Worm (Caenorhabditis elegans) whole organism, L2 larva: ENCODE results near the gene ZC404.1.

Experiments used
- C34F6.9 ChIP-seq: fragments of 150-350 bp; optimal IDR thresholded peaks from 2 replicates; lab custom pipeline; 2014; ENCODE audit warnings: missing biosample characterization, missing genetic modification characterization
- F13H6.1 ChIP-seq: sonication (generic microtip); optimal IDR thresholded peaks from 2 replicates; lab custom pipeline; 2016; ENCODE audit warnings: missing genetic modification characterization, missing compliant biosample characterization
- R02D3.7 ChIP-seq: fragments of 150-350 bp; optimal IDR thresholded peaks from 2 replicates; lab custom pipeline; 2014; ENCODE audit warnings: missing biosample characterization, missing genetic modification characterization
- Y55F3AM.14 ChIP-seq: fragments of 200-800 bp; sonication (Bioruptor generic); optimal IDR thresholded peaks from 2 replicates; lab custom pipeline; 2018; ENCODE audit warnings: mild to moderate bottlenecking, missing genetic modification characterization, missing compliant biosample characterization
- ZK546.5 ChIP-seq: sonication (generic microtip); optimal IDR thresholded peaks from 2 replicates; lab custom pipeline; 2017; ENCODE audit warnings: missing biosample characterization, missing genetic modification characterization
- alr-1 ChIP-seq: fragments of 150-350 bp; optimal IDR thresholded peaks from 2 replicates; lab custom pipeline; 2014; ENCODE audit warnings: missing biosample characterization, missing genetic modification characterization
- blmp-1 ChIP-seq: sonication (generic microtip); optimal IDR thresholded peaks from 2 replicates; lab custom pipeline; 2017; ENCODE audit warnings: missing genetic modification characterization, mild to moderate bottlenecking, missing compliant biosample characterization, antibody characterized with exemption, moderate library complexity; ENCODE audit not compliant: insufficient read depth
- ceh-16 ChIP-seq: fragments of 150-350 bp; optimal IDR thresholded peaks from 2 replicates; lab custom pipeline; 2014; ENCODE audit warnings: missing biosample characterization, missing genetic modification characterization
- crh-2 ChIP-seq: sonication (generic microtip); optimal IDR thresholded peaks from 2 replicates; lab custom pipeline; 2017; ENCODE audit warnings: missing biosample characterization, missing genetic modification characterization
- dmd-4 ChIP-seq: sonication (generic microtip); optimal IDR thresholded peaks from 2 replicates; lab custom pipeline; 2017; ENCODE audit warnings: missing biosample characterization, missing genetic modification characterization
- egl-27 ChIP-seq: sonication (generic microtip); optimal IDR thresholded peaks from 3 replicates; lab custom pipeline; 2017; ENCODE audit warnings: missing biosample characterization, missing genetic modification reagents, missing genetic modification characterization
- elt-1 ChIP-seq: fragments of 150-350 bp; optimal IDR thresholded peaks from 2 replicates; lab custom pipeline; 2014; ENCODE audit warnings: missing biosample characterization, missing genetic modification characterization
- elt-3 ChIP-seq: sonication (generic microtip); optimal IDR thresholded peaks from 2 replicates; lab custom pipeline; 2017; ENCODE audit warnings: missing biosample characterization, missing genetic modification characterization
- fos-1 ChIP-seq: fragments of 150-350 bp; optimal IDR thresholded peaks from 2 replicates; lab custom pipeline; 2014; ENCODE audit warnings: missing biosample characterization, missing genetic modification characterization
- lin-11 ChIP-seq: fragments of 150-350 bp; sonication (generic microtip); optimal IDR thresholded peaks from 2 replicates; lab custom pipeline; 2014; ENCODE audit warnings: missing biosample characterization, missing genetic modification characterization, inconsistent platforms, mixed read lengths
- lin-13 ChIP-seq: fragments of 150-350 bp; optimal IDR thresholded peaks from 2 replicates; lab custom pipeline; 2014; ENCODE audit warnings: missing biosample characterization, missing genetic modification reagents, missing genetic modification characterization
- lsy-2 ChIP-seq, 2 experiments: fragments of 150-350 bp in 1 of 2; sonication (generic microtip) in 1 of 2; optimal IDR thresholded peaks; 2 replicates each; lab custom pipeline; 2014 to 2017; ENCODE audit warnings: missing biosample characterization in 2 of 2, missing genetic modification characterization in 2 of 2
- mab-5 ChIP-seq: fragments of 150-350 bp; optimal IDR thresholded peaks from 2 replicates; lab custom pipeline; 2014; ENCODE audit warnings: missing biosample characterization, missing genetic modification characterization
- mbf-1 ChIP-seq: sonication (generic microtip); optimal IDR thresholded peaks from 2 replicates; lab custom pipeline; 2017; ENCODE audit warnings: missing biosample characterization, missing genetic modification characterization
- mdl-1 ChIP-seq, 2 experiments: fragments of 150-350 bp in 1 of 2; sonication (generic microtip) in 1 of 2; optimal IDR thresholded peaks; 2 replicates each; lab custom pipeline; 2017; ENCODE audit warnings: missing biosample characterization in 2 of 2, missing genetic modification characterization in 2 of 2
- nhr-10 ChIP-seq: sonication (generic microtip); optimal IDR thresholded peaks from 2 replicates; lab custom pipeline; 2017; ENCODE audit warnings: missing biosample characterization, missing genetic modification characterization
- nhr-11 ChIP-seq: fragments of 150-350 bp; optimal IDR thresholded peaks from 2 replicates; lab custom pipeline; 2014; ENCODE audit warnings: missing biosample characterization, missing genetic modification characterization
- nhr-129 ChIP-seq: fragments of 150-350 bp; optimal IDR thresholded peaks from 2 replicates; lab custom pipeline; 2014; ENCODE audit warnings: missing biosample characterization, missing genetic modification characterization
- nhr-21 ChIP-seq: fragments of 150-350 bp; optimal IDR thresholded peaks from 2 replicates; lab custom pipeline; 2014; ENCODE audit warnings: missing biosample characterization, missing genetic modification characterization
- nhr-23 ChIP-seq: fragments of 150-350 bp; optimal IDR thresholded peaks from 2 replicates; lab custom pipeline; 2014; ENCODE audit warnings: missing biosample characterization, missing genetic modification reagents, missing genetic modification characterization
- nhr-25 ChIP-seq: fragments of 150-350 bp; sonication (generic microtip); optimal IDR thresholded peaks from 3 replicates; lab custom pipeline; 2014; ENCODE audit warnings: missing biosample characterization, missing genetic modification characterization
- nhr-6 ChIP-seq: fragments of 150-350 bp; optimal IDR thresholded peaks from 2 replicates; lab custom pipeline; 2014; ENCODE audit warnings: missing biosample characterization, missing genetic modification characterization
- nhr-77 ChIP-seq: fragments of 150-350 bp; optimal IDR thresholded peaks from 2 replicates; lab custom pipeline; 2014; ENCODE audit warnings: missing biosample characterization, missing genetic modification characterization
- peb-1 ChIP-seq: fragments of 150-350 bp; optimal IDR thresholded peaks from 2 replicates; lab custom pipeline; 2014; ENCODE audit warnings: missing biosample characterization, missing genetic modification characterization
- sma-3 ChIP-seq: sonication (generic microtip); optimal IDR thresholded peaks from 2 replicates; lab custom pipeline; 2016; ENCODE audit warnings: missing genetic modification reagents, missing genetic modification characterization, missing compliant biosample characterization
- sma-9 ChIP-seq, 2 experiments: fragments of 150-350 bp in 1 of 2; sonication (generic microtip) in 1 of 2; optimal IDR thresholded peaks; 2 replicates each; lab custom pipeline; 2014 to 2016; ENCODE audit warnings: missing genetic modification characterization in 2 of 2, mild to moderate bottlenecking in 1 of 2, missing biosample characterization in 1 of 2, missing compliant biosample characterization in 1 of 2, missing genetic modification reagents in 1 of 2, moderate library complexity in 1 of 2
- snpc-4 ChIP-seq: fragments of 150-350 bp; optimal IDR thresholded peaks from 2 replicates; lab custom pipeline; 2014; ENCODE audit warnings: missing biosample characterization, missing genetic modification characterization
- unc-39 ChIP-seq: fragments of 150-350 bp; optimal IDR thresholded peaks from 2 replicates; lab custom pipeline; 2014; ENCODE audit warnings: missing biosample characterization, missing genetic modification characterization
- unc-55 ChIP-seq: fragments of 150-350 bp; sonication (generic microtip); optimal IDR thresholded peaks from 3 replicates; lab custom pipeline; 2014; ENCODE audit warnings: missing biosample characterization, missing genetic modification reagents, missing genetic modification characterization
- unc-62 ChIP-seq: fragments of 150-350 bp; optimal IDR thresholded peaks from 2 replicates; lab custom pipeline; 2014; ENCODE audit warnings: missing biosample characterization, missing genetic modification reagents, missing genetic modification characterization
- ztf-11 ChIP-seq: sonication (generic microtip); optimal IDR thresholded peaks from 2 replicates; lab custom pipeline; 2017; ENCODE audit warnings: missing biosample characterization, missing genetic modification characterization
- ztf-4 ChIP-seq: fragments of 150-350 bp; optimal IDR thresholded peaks from 2 replicates; lab custom pipeline; 2014; ENCODE audit warnings: missing biosample characterization, missing genetic modification characterization

Gene ZC404.1

DNA sequence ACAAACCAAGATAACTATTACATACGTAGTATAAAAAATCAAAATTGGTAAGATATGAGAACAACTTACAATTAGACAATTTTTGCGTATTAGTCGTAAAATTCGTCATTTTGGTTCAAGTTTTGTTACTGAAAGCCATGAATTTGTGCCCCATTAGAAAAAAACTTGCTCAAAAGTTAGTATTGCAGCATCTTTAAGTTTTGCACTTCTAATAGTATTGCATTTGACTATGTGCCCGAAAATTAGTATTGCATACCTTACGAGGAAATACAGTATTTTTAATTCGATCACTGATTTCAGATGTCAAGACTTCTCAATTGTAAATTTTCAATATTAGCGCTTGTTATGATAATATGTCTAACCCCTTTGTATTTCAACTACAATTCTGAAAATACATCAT, 27.5 kb downstream of the ZC404.1 start, which contains the start of gene T15B7.8:
Gene T15B7.8, plus strand, starts transcription at position 301 of the 400 bp plus-strand sequence.
- TF ChIP-seq nhr-25 (tag; lab: Kevin White, UChicago): no peak
- TF ChIP-seq lin-13: no peak
- no peak for TF ChIP-seq lsy-2 (tag; optimal IDR thresholded peaks at IDR 0.05; lab: Kevin White, UChicago)
- no peak for TF ChIP-seq C34F6.9
- no peak for TF ChIP-seq peb-1 (tag; lab: Kevin White, UChicago)
- no peak for TF ChIP-seq R02D3.7 (tag; lab: Kevin White, UChicago)
- no peak for TF ChIP-seq F13H6.1 (tag; lab: Kevin White, UChicago)
- TF ChIP-seq nhr-10: no peak
- no peak for TF ChIP-seq nhr-23
- TF ChIP-seq unc-39 (tag; lab: Kevin White, UChicago): no peak
- TF ChIP-seq fos-1 (tag; lab: Kevin White, UChicago): no peak
- TF ChIP-seq snpc-4 (tag; lab: Kevin White, UChicago): no peak
- TF ChIP-seq ztf-11 (tag; lab: Kevin White, UChicago): no peak
- no peak for TF ChIP-seq egl-27 (tag; lab: Kevin White, UChicago)
- TF ChIP-seq ceh-16 (tag; lab: Kevin White, UChicago): no peak
- TF ChIP-seq, all 48 proteins: peak for 0

DNA sequence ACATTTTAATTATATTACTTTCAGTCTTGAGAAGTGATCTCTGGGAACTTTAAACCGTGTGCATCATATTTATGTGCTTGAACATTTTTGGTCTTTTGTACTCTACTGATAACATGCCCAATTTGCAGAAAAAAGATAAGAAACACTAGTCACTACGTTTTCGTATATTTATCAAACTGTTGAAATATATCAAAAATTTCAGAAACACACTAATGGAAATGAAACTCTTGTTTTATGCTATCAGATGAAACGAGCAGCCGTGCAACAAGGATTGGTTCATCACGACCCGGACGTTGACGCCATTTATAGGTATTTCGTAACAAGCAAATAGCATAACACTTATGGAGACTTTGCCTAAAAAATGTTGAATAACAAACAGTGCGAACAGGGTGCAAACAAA, 29.4 kb downstream of the ZC404.1 start:
- no peak for TF ChIP-seq C34F6.9
- no peak for TF ChIP-seq unc-55 (GFP tag; lab: Kevin White, UChicago)
- no peak for TF ChIP-seq ztf-4 (tag; lab: Kevin White, UChicago)
- TF ChIP-seq fos-1 (tag; lab: Kevin White, UChicago): peak; percentile 97
- TF ChIP-seq crh-2: peak; percentile 47
- no peak for TF ChIP-seq peb-1 (tag; lab: Kevin White, UChicago)
- TF ChIP-seq sma-9 (GFP tag; optimal IDR thresholded peaks at IDR 0.05; lab: Kevin White, UChicago): peak; percentile 68
- TF ChIP-seq sma-9 (tag; optimal IDR thresholded peaks at IDR 0.05; lab: Kevin White, UChicago): no peak

DNA sequence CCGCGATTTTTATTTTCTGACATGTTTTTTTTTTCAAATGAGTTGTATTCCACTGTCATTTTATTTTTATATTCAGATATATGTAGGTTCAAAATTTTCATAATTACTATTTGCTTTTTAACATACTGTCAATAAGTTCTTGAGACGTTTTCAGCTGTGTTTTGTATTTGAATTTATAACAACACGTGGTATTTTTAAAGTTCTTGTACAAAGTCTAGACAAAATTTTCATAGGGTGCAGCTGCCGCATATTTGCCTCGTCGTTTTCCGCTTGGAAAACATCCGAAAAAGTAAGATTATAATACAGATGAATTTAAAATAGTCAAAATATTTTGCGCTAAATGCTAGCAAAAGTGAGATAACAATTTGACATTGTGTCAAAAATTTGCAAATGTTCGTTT, 34.8 kb downstream of the ZC404.1 start, which contains the start of gene dmsr-15:
Gene dmsr-15, minus strand, starts transcription at position 101 of the 400 bp plus-strand sequence.
- no peak for TF ChIP-seq C34F6.9
- no peak for TF ChIP-seq ceh-16 (tag; lab: Kevin White, UChicago)
- TF ChIP-seq Y55F3AM.14 (GFP tag; lab: Kevin White, UChicago): no peak
- TF ChIP-seq nhr-77 (tag; lab: Kevin White, UChicago): no peak
- TF ChIP-seq nhr-11 (tag; lab: Kevin White, UChicago): no peak
- no peak for TF ChIP-seq lin-11 (tag; lab: Kevin White, UChicago)
- TF ChIP-seq ZK546.5 (tag; lab: Kevin White, UChicago): no peak
- TF ChIP-seq blmp-1 (tag; lab: Kevin White, UChicago): no peak
- TF ChIP-seq, all 48 proteins: peak for 0

DNA sequence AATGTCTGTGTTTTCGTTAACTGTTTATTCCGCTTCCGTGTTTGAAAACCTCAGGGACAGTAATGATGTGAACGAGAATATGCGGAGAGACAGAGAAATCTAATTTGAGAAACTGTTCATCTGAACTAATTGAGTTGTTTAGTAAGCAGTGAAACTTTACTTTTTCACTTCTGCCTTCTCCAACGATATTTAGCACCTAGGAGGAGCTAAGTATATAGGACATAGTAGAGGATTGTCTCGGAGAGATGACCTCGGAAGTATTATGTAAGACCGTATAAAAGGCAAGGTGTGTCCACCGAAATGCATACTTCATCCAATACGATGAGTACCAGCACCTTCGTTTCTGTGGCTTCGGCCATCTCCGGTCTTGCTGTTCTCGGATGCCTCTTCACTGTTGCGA, 35.4 kb downstream of the ZC404.1 start, which contains the start of gene col-141:
Gene col-141, plus strand, starts transcription at position 301 of the 400 bp plus-strand sequence.
- TF ChIP-seq unc-62 (GFP tag; lab: Kevin White, UChicago) (no peak), nhr-6 (no peak), unc-55 (GFP tag; lab: Kevin White, UChicago) (no peak), mbf-1 (no peak), C34F6.9 (no peak), nhr-21 (tag; lab: Kevin White, UChicago) (no peak), R02D3.7 (tag; lab: Kevin White, UChicago) (no peak), lin-11 (tag; lab: Kevin White, UChicago) (no peak), lin-13 (no peak), dmd-4 (no peak), nhr-25 (tag; lab: Kevin White, UChicago) (no peak), elt-1 (tag; lab: Kevin White, UChicago) (no peak), mdl-1 (tag; optimal IDR thresholded peaks at IDR 0.05; lab: Kevin White, UChicago) (no peak), ztf-11 (tag; lab: Kevin White, UChicago) (no peak)

DNA sequence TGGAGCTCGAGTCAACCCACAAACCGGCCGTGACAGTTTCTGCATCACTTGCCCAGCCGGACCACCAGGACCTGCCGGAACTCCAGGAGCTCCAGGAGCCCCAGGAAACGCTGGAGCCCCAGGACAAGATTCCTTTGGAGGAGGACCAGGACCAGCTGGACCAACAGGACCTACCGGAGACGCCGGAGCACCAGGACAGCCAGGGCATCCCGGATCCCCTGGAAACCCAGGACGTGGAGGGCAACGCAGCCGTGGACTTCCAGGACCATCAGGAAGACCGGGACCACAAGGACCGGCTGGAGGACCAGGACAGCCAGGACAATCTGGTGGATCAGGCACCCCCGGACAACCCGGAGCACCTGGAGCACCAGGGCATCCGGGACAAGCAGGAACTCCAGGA, 36.1 kb downstream of the ZC404.1 start:
- TF ChIP-seq unc-62 (GFP tag; lab: Kevin White, UChicago) (no peak), alr-1 (tag; lab: Kevin White, UChicago) (no peak), nhr-77 (tag; lab: Kevin White, UChicago) (no peak), ZK546.5 (tag; lab: Kevin White, UChicago) (no peak), ztf-11 (tag; lab: Kevin White, UChicago) (no peak), nhr-23 (no peak), elt-3 (no peak), nhr-25 (tag; lab: Kevin White, UChicago) (no peak), nhr-129 (no peak), sma-3 (no peak), mab-5 (tag; lab: Kevin White, UChicago) (no peak), lin-13 (no peak), R02D3.7 (tag; lab: Kevin White, UChicago) (no peak), dmd-4 (no peak)
- TF ChIP-seq, all 48 proteins: peak for 0
